Fruit fly (Drosophila melanogaster) whole organism, embryonic: Measurements from ENCODE around the gene CG7987.

Source experiments
- Abd-B ChIP-seq: fragments of 200-800 bp; sonication (Bioruptor generic); optimal IDR thresholded peaks from 2 replicates; lab custom pipeline; 2018; ENCODE audit warnings: missing biosample characterization, mild to moderate bottlenecking, missing genetic modification characterization, moderate library complexity
- Aef1 ChIP-seq: fragments of 200-800 bp; sonication (Bioruptor generic); IDR thresholded peaks from 3 replicates; pipeline ENCODE4 v1.3.6; 2022; ENCODE audit warnings: missing biosample characterization, missing genetic modification characterization
- Atf6 ChIP-seq: fragments of 200-800 bp; sonication (Bioruptor generic); IDR thresholded peaks from 2 replicates; pipeline ENCODE4 v1.3.6; 2022; ENCODE audit warnings: missing biosample characterization, missing genetic modification characterization
- B-H1 ChIP-seq: fragments of 200-800 bp; sonication (Bioruptor generic); IDR thresholded peaks from 3 replicates; pipeline ENCODE4 v1.3.6; 2022; ENCODE audit warnings: missing biosample characterization, missing genetic modification characterization
- CG10267 ChIP-seq: fragments of 200-800 bp; sonication (Bioruptor generic); optimal IDR thresholded peaks from 2 replicates; lab custom pipeline; 2018; ENCODE audit warnings: missing biosample characterization, mild to moderate bottlenecking, missing genetic modification characterization, moderate library complexity
- CG10565 ChIP-seq: fragments of 200-800 bp; sonication (Bioruptor generic); optimal IDR thresholded peaks from 3 replicates; lab custom pipeline; 2016; ENCODE audit warnings: missing biosample characterization, mild to moderate bottlenecking, missing genetic modification characterization
- CG12219 ChIP-seq: fragments of 200-800 bp; sonication (Bioruptor generic); optimal IDR thresholded peaks from 3 replicates; lab custom pipeline; 2018; ENCODE audit warnings: missing biosample characterization, mild to moderate bottlenecking, missing genetic modification characterization
- CG12769 ChIP-seq: fragments of 200-800 bp; sonication (Bioruptor generic); optimal IDR thresholded peaks from 2 replicates; lab custom pipeline; 2019; ENCODE audit warnings: missing biosample characterization, mild to moderate bottlenecking, missing genetic modification characterization, moderate library complexity
- CG13424 ChIP-seq: fragments of 200-800 bp; sonication (Bioruptor generic); optimal IDR thresholded peaks from 2 replicates; lab custom pipeline; 2019; ENCODE audit warnings: missing biosample characterization, mild to moderate bottlenecking, missing genetic modification characterization, moderate library complexity
- CG13894 ChIP-seq: fragments of 200-800 bp; sonication (Bioruptor generic); optimal IDR thresholded peaks from 3 replicates; lab custom pipeline; 2018; ENCODE audit warnings: missing biosample characterization, mild to moderate bottlenecking, missing genetic modification characterization, moderate library complexity
- CG14050 ChIP-seq: fragments of 200-800 bp; sonication (Bioruptor generic); IDR thresholded peaks from 3 replicates; pipeline ENCODE4 v1.3.6; 2022; ENCODE audit warnings: missing biosample characterization, missing genetic modification characterization
- CG14441 ChIP-seq: fragments of 200-800 bp; sonication (Bioruptor generic); IDR thresholded peaks from 2 replicates; pipeline ENCODE4 v1.3.6; 2022; ENCODE audit warnings: missing biosample characterization, missing genetic modification characterization
- CG17912 ChIP-seq: fragments of 200-800 bp; sonication (Bioruptor generic); optimal IDR thresholded peaks from 2 replicates; lab custom pipeline; 2018; ENCODE audit warnings: missing biosample characterization, mild to moderate bottlenecking, missing genetic modification characterization
- CG1792 ChIP-seq: fragments of 200-800 bp; sonication (Bioruptor generic); optimal IDR thresholded peaks from 2 replicates; lab custom pipeline; 2016; ENCODE audit warnings: missing biosample characterization, missing genetic modification characterization
- CG18599 ChIP-seq: fragments of 200-800 bp; sonication (Bioruptor generic); optimal IDR thresholded peaks from 3 replicates; lab custom pipeline; 2017; ENCODE audit warnings: missing biosample characterization, missing genetic modification characterization, mild to moderate bottlenecking, moderate library complexity, missing genetic modification reagents
- CG2120 ChIP-seq: fragments of 200-800 bp; sonication (Bioruptor generic); optimal IDR thresholded peaks from 3 replicates; lab custom pipeline; 2016; ENCODE audit warnings: missing biosample characterization, missing genetic modification characterization
- CG42726 ChIP-seq: fragments of 200-800 bp; sonication (Bioruptor generic); IDR thresholded peaks from 2 replicates; pipeline ENCODE4 v1.3.6; 2022; ENCODE audit warnings: missing biosample characterization, missing genetic modification characterization; ENCODE audit not compliant: partially characterized antibody
- CG4282 ChIP-seq: fragments of 200-800 bp; sonication (Bioruptor generic); optimal IDR thresholded peaks from 2 replicates; lab custom pipeline; 2016; ENCODE audit warnings: missing biosample characterization, missing genetic modification characterization
- CG4424 ChIP-seq: fragments of 200-800 bp; sonication (Bioruptor generic); optimal IDR thresholded peaks from 3 replicates; lab custom pipeline; 2016; ENCODE audit warnings: missing biosample characterization, missing genetic modification characterization
- CG6689 ChIP-seq: fragments of 200-800 bp; sonication (Bioruptor generic); IDR thresholded peaks from 2 replicates; pipeline ENCODE4 v1.3.6; 2022; ENCODE audit warnings: missing biosample characterization, missing genetic modification characterization
- CG8281 ChIP-seq: fragments of 200-800 bp; sonication (Bioruptor generic); optimal IDR thresholded peaks from 2 replicates; lab custom pipeline; 2018; ENCODE audit warnings: missing biosample characterization, mild to moderate bottlenecking, missing genetic modification characterization, moderate library complexity
- CG8359 ChIP-seq: fragments of 200-800 bp; sonication (Bioruptor generic); optimal IDR thresholded peaks from 2 replicates; lab custom pipeline; 2017; ENCODE audit warnings: missing biosample characterization, mild to moderate bottlenecking, missing genetic modification characterization, borderline replicate concordance
- CG9609 ChIP-seq: fragments of 200-800 bp; sonication (Bioruptor generic); optimal IDR thresholded peaks from 3 replicates; lab custom pipeline; 2016; ENCODE audit warnings: missing biosample characterization, missing genetic modification characterization
- CG9876 ChIP-seq: fragments of 200-800 bp; sonication (Bioruptor generic); optimal IDR thresholded peaks from 2 replicates; lab custom pipeline; 2016; ENCODE audit warnings: missing biosample characterization, missing genetic modification characterization
- Dref ChIP-seq: fragments of 200-800 bp; sonication (Bioruptor generic); IDR thresholded peaks from 2 replicates; pipeline ENCODE4 v1.3.6; 2022; ENCODE audit warnings: missing biosample characterization, missing genetic modification characterization
- Eip74EF ChIP-seq, 2 experiments: fragments of 200-800 bp in 1 of 2; fragments of >200 bp in 1 of 2; sonication (Bioruptor generic) in 1 of 2; optimal IDR thresholded peaks; 2 replicates each; lab custom pipeline; 2017 to 2019; ENCODE audit warnings: missing biosample characterization in 2 of 2, missing genetic modification characterization in 2 of 2, mild to moderate bottlenecking in 1 of 2, moderate library complexity in 1 of 2
- Ets65A ChIP-seq: fragments of 200-800 bp; sonication (Bioruptor generic); peaks from one replicate; lab custom pipeline; 2016; ENCODE audit warnings: missing biosample characterization, missing genetic modification characterization
- Ets97D ChIP-seq: fragments of 200-800 bp; sonication (Bioruptor generic); optimal IDR thresholded peaks from 3 replicates; lab custom pipeline; 2016; ENCODE audit warnings: missing biosample characterization, missing genetic modification characterization
- HLH4C ChIP-seq: fragments of 200-800 bp; sonication (Bioruptor generic); IDR thresholded peaks from 3 replicates; pipeline ENCODE4 v1.3.6; 2022; ENCODE audit warnings: missing biosample characterization, missing genetic modification characterization; ENCODE audit not compliant: partially characterized antibody
- Hey ChIP-seq: fragments of 200-800 bp; sonication (Bioruptor generic); optimal IDR thresholded peaks from 3 replicates; lab custom pipeline; 2018; ENCODE audit warnings: missing biosample characterization, mild to moderate bottlenecking, missing genetic modification characterization
- MESR4 ChIP-seq: fragments of 200-800 bp; sonication (Bioruptor generic); optimal IDR thresholded peaks from 2 replicates; lab custom pipeline; 2018; ENCODE audit warnings: missing biosample characterization, mild to moderate bottlenecking, missing genetic modification characterization, moderate library complexity
- NFAT ChIP-seq: fragments of 200-800 bp; sonication (Bioruptor generic); IDR thresholded peaks from 2 replicates; pipeline ENCODE4 v1.3.6; 2022; ENCODE audit warnings: missing biosample characterization, missing genetic modification characterization
- Optix ChIP-seq: fragments of 200-800 bp; sonication (Bioruptor generic); IDR thresholded peaks from 3 replicates; pipeline ENCODE4 v1.3.6; 2022; ENCODE audit warnings: missing biosample characterization, missing genetic modification characterization
- Sox102F ChIP-seq: fragments of 200-800 bp; sonication (Bioruptor generic); optimal IDR thresholded peaks from 2 replicates; lab custom pipeline; 2018; ENCODE audit warnings: missing biosample characterization, mild to moderate bottlenecking, missing genetic modification characterization, moderate library complexity
- Usf ChIP-seq: fragments of 200-800 bp; sonication (Bioruptor generic); optimal IDR thresholded peaks from 2 replicates; lab custom pipeline; 2017; ENCODE audit warnings: missing genotype, missing biosample characterization, missing genetic modification characterization
- abd-A ChIP-seq: fragments of 200-800 bp; sonication (Bioruptor generic); optimal IDR thresholded peaks from 3 replicates; lab custom pipeline; 2019; ENCODE audit warnings: missing biosample characterization, mild to moderate bottlenecking, missing genetic modification characterization, moderate library complexity
- ase ChIP-seq: fragments of 200-800 bp; sonication (Bioruptor generic); IDR thresholded peaks from 3 replicates; pipeline ENCODE4 v1.3.6; 2022; ENCODE audit warnings: missing biosample characterization, missing genetic modification characterization
- cg ChIP-seq: fragments of 200-800 bp; sonication (Bioruptor generic); optimal IDR thresholded peaks from 3 replicates; lab custom pipeline; 2019; ENCODE audit warnings: missing biosample characterization, mild to moderate bottlenecking, missing genetic modification characterization, moderate library complexity
- crp ChIP-seq, 2 experiments: fragments of 200-800 bp; sonication (Bioruptor generic); optimal IDR thresholded peaks; 2 replicates in 1 of 2; 3 replicates in 1 of 2; lab custom pipeline; 2017; ENCODE audit warnings: missing biosample characterization in 2 of 2, missing genetic modification characterization in 2 of 2, mild to moderate bottlenecking in 1 of 2, moderate library complexity in 1 of 2
- grn ChIP-seq: fragments of 200-800 bp; sonication (Bioruptor generic); optimal IDR thresholded peaks from 3 replicates; lab custom pipeline; 2017; ENCODE audit warnings: missing biosample characterization, missing genetic modification characterization
- hkb ChIP-seq, 2 experiments: fragments of 200-800 bp in 1 of 2; fragments of >200 bp in 1 of 2; sonication (Bioruptor generic) in 1 of 2; IDR thresholded peaks in 1 of 2; optimal IDR thresholded peaks in 1 of 2; 2 replicates each; pipeline versions ENCODE4 v1.3.6 to Lab custom; 2017 to 2022; ENCODE audit warnings: missing biosample characterization in 1 of 2, missing genetic modification characterization in 1 of 2
- odd ChIP-seq: fragments of 200-800 bp; sonication (Bioruptor generic); optimal IDR thresholded peaks from 2 replicates; lab custom pipeline; 2017; ENCODE audit warnings: missing biosample characterization, mild to moderate bottlenecking, missing genetic modification characterization
- pb ChIP-seq: fragments of 200-800 bp; sonication (Bioruptor generic); optimal IDR thresholded peaks from 3 replicates; lab custom pipeline; 2016; ENCODE audit warnings: missing biosample characterization, missing genetic modification characterization
- pzg ChIP-seq: fragments of 200-800 bp; sonication (Bioruptor generic); optimal IDR thresholded peaks from 3 replicates; lab custom pipeline; 2018; ENCODE audit warnings: missing biosample characterization, mild to moderate bottlenecking, missing genetic modification characterization, moderate library complexity
- shn ChIP-seq: fragments of 200-800 bp; sonication (Bioruptor generic); optimal IDR thresholded peaks from 3 replicates; lab custom pipeline; 2016; ENCODE audit warnings: missing biosample characterization, missing genetic modification characterization
- wek ChIP-seq: fragments of 200-800 bp; sonication (Bioruptor generic); optimal IDR thresholded peaks from 3 replicates; lab custom pipeline; 2018; ENCODE audit warnings: missing biosample characterization, mild to moderate bottlenecking, missing genetic modification characterization, moderate library complexity
- zf30C ChIP-seq: fragments of 200-800 bp; sonication (Bioruptor generic); optimal IDR thresholded peaks from 3 replicates; lab custom pipeline; 2018; ENCODE audit warnings: missing biosample characterization, mild to moderate bottlenecking, missing genetic modification characterization
- zfh2 ChIP-seq: fragments of 200-800 bp; sonication (Bioruptor generic); optimal IDR thresholded peaks from 2 replicates; lab custom pipeline; 2016; ENCODE audit warnings: missing biosample characterization, missing genetic modification characterization

CG7987 gene

dm6 chr3R:14608892-14609692, 33.4 kb upstream of the CG7987 start, which contains the start of gene CG14853 (continued):
- TF ChIP-seq zf30C (GFP tag; lab: Kevin White, UChicago) (no peak), abd-A (tag; lab: Kevin White, UChicago) (peak; percentile 79), CG10267 (tag; lab: Kevin White, UChicago) (peak; percentile 68), CG6689 (GFP tag; lab: Robert Waterston, UW) (peak; percentile 77), wek (GFP tag; lab: Kevin White, UChicago) (peak; percentile 82), CG2120 (GFP tag; lab: Kevin White, UChicago) (peak; percentile 77), CG14441 (GFP tag; lab: Robert Waterston, UW) (peak; percentile 75), CG1792 (GFP tag; lab: Kevin White, UChicago) (no peak), Atf6 (GFP tag; lab: Robert Waterston, UW) (peak; percentile 88), NFAT (peak; percentile 56; the same call in 1 of the 2 replicates), CG13424 (tag; lab: Kevin White, UChicago) (peak; percentile 92), CG12769 (no peak), cg (GFP tag; lab: Kevin White, UChicago) (peak; percentile 52), hkb (optimal IDR thresholded peaks at IDR 0.05; lab: Kevin White, UChicago) (no peak), hkb (GFP tag; IDR thresholded peaks at IDR 0.05; lab: Robert Waterston, UW) (peak; percentile 79), CG4424 (GFP tag; lab: Kevin White, UChicago) (peak; percentile 60), B-H1 (peak; percentile 71), pb (peak; percentile 40), CG12219 (GFP tag; lab: Kevin White, UChicago) (peak; percentile 71), CG17912 (GFP tag; lab: Kevin White, UChicago) (peak; percentile 60), CG8359 (GFP tag; lab: Kevin White, UChicago) (peak; percentile 32), zfh2 (GFP tag; lab: Kevin White, UChicago) (no peak), Hey (tag; lab: Kevin White, UChicago) (peak; percentile 34), CG14050 (GFP tag; lab: Robert Waterston, UW) (peak; percentile 80), crp (GFP tag; optimal IDR thresholded peaks at IDR 0.05; lab: Kevin White, UChicago) (peak in 1 of 2 experiments; percentile 22), Aef1 (GFP tag; lab: Robert Waterston, UW) (peak; percentile 72), CG9609 (GFP tag; lab: Kevin White, UChicago) (no peak), CG10565 (GFP tag; lab: Kevin White, UChicago) (no peak), ase (GFP tag; lab: Robert Waterston, UW) (peak; percentile 67; the same call in 2 of the 3 replicates), HLH4C (GFP tag; lab: Robert Waterston, UW) (no peak), Usf (peak; percentile 13), CG8281 (peak; percentile 29), CG9876 (GFP tag; lab: Kevin White, UChicago) (no peak), Sox102F (peak; percentile 97), odd (peak; percentile 79), Abd-B (peak; percentile 72), CG4282 (no peak), pzg (GFP tag; lab: Kevin White, UChicago) (no peak), CG42726 (no peak), Optix (GFP tag; lab: Robert Waterston, UW) (no peak), CG13894 (tag; lab: Kevin White, UChicago) (peak; percentile 1), Ets97D (GFP tag; lab: Kevin White, UChicago) (peak; percentile 97), CG18599 (GFP tag; lab: Kevin White, UChicago) (peak; percentile 67), MESR4 (GFP tag; lab: Kevin White, UChicago) (no peak), Eip74EF (GFP tag; optimal IDR thresholded peaks at IDR 0.05; lab: Kevin White, UChicago) (peak in 1 of 2 experiments; percentile 80), Dref (GFP tag; lab: Robert Waterston, UW) (no peak), Ets65A (GFP tag; lab: Kevin White, UChicago) (peak; percentile 79), shn (peak; percentile 9), grn (peak; percentile 34)
